Worm (Caenorhabditis elegans): Measurements from ENCODE around the gene tag-124.

Gene tag-124

ce11 chrII:9614728-9615127, 23.6 kb downstream of the tag-124 start, which contains the start of gene hlh-6:
TSS of gene hlh-6 (minus strand) at chrII:9614828.
- TF ChIP-seq ceh-16 (tag; optimal IDR thresholded peaks at IDR 0.05) = no peak
- TF ChIP-seq nhr-12 (tag; optimal IDR thresholded peaks at IDR 0.05) = no peak
- TF ChIP-seq nhr-25 (tag; optimal IDR thresholded peaks at IDR 0.05) = no peak
- TF ChIP-seq nfya-1 (tag; optimal IDR thresholded peaks at IDR 0.05; ENCODE audit: insufficient read depth) = no peak

DNA sequence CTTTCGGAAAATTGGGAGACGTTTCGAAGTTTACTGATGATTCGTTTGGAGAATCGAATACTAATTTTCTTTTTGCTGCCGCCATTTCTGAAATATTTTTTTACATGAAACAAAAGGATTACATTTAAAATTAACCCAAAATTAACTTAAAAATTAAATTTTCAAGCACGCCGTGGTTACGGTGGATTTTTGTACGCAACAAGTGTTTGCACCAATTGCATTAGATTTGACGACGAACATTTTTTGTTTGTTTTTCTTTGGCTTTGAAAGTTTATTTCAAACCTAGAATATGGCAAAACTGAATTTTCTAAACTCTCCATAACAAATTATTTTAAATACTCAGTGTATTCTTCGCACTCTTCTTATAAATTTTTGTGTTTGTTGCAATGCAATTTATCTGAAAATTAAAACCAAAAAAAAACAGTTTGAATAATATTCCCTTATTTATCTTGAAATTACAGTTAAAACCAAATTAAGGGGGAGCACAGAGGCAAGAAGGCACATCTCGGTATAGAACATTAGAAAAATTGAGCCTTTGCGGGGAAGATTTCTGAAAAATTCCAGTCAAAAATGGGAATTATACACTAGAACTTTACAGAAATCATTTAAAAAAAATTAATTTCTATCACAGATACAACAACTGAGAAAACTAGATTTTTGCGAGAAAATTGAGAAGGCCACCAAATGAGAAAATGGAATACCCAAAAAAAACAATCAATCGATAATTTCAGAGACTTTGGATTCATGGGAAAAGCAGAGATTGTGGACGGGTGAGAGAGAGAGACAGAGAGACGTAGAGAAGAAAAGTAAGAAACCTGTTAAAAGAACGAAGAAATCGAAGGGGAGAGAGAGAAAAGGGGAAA, 26.2 kb downstream of the tag-124 start, which contains the start of gene hal-3:
Gene hal-3 (minus strand): TSS at position 87 of the 863 bp plus-strand sequence.
- TF ChIP-seq ZK546.5 (tag; optimal IDR thresholded peaks at IDR 0.05) (no peak), skn-1 (tag; optimal IDR thresholded peaks at IDR 0.05) (no peak), daf-12 (tag; optimal IDR thresholded peaks at IDR 0.05) (peak; percentile 14), fkh-10 (GFP tag; optimal IDR thresholded peaks at IDR 0.05) (no peak), nfya-1 (tag; optimal IDR thresholded peaks at IDR 0.05; ENCODE audit: insufficient read depth) (peak; percentile 34), pha-4 (tag; optimal IDR thresholded peaks at IDR 0.05) (no peak), R02D3.7 (tag; optimal IDR thresholded peaks at IDR 0.05) (no peak), ama-1 (optimal IDR thresholded peaks at IDR 0.05) (peak; percentile 41), jun-1 (tag; optimal IDR thresholded peaks at IDR 0.05) (peak; percentile 35), nhr-43 (tag; optimal IDR thresholded peaks at IDR 0.05; ENCODE audit: poor library complexity, severe bottlenecking) (no peak), ztf-4 (tag; optimal IDR thresholded peaks at IDR 0.05) (no peak), aly-2 (tag; optimal IDR thresholded peaks at IDR 0.05) (no peak), nhr-25 (tag; optimal IDR thresholded peaks at IDR 0.05) (no peak), nhr-11 (tag; optimal IDR thresholded peaks at IDR 0.05) (no peak), ztf-11 (tag; optimal IDR thresholded peaks at IDR 0.05) (no peak), fkh-2 (tag; optimal IDR thresholded peaks at IDR 0.05) (no peak), nhr-67 (tag; optimal IDR thresholded peaks at IDR 0.05) (no peak), fos-1 (tag; optimal IDR thresholded peaks at IDR 0.05) (no peak), mml-1 (tag; optimal IDR thresholded peaks at IDR 0.05) (no peak), ceh-28 (tag; optimal IDR thresholded peaks at IDR 0.05) (peak; percentile 74)

DNA sequence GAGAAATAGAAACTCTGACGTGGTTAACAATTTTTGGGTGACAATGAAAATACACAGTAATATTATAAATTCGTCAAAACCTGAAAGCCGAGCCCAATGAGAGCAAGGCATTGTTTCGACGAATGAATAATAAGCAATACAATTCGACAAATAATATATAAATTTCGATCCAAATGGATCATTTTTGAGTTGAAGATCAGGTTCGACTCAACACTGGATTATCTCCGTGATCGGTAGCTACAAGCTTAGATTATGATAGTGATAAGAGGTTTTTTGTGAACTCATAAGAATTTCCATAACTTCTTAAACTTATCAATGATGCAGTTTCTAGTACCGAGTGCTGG, 26.8 kb downstream of the tag-124 start:
- no peak for TF ChIP-seq fkh-10 (GFP tag; optimal IDR thresholded peaks at IDR 0.05)
- TF ChIP-seq eor-1 (tag; optimal IDR thresholded peaks at IDR 0.05) = no peak
- peak; percentile 11 for TF ChIP-seq R02D3.7 (tag; optimal IDR thresholded peaks at IDR 0.05)
- TF ChIP-seq nhr-43 (tag; optimal IDR thresholded peaks at IDR 0.05; ENCODE audit: poor library complexity, severe bottlenecking) = peak; percentile 69
- TF ChIP-seq elt-2 (tag; optimal IDR thresholded peaks at IDR 0.05) = peak; percentile 10

- TF ChIP-seq elt-1 (tag; optimal IDR thresholded peaks at IDR 0.05) = no peak
- TF ChIP-seq nhr-43 (tag; optimal IDR thresholded peaks at IDR 0.05; ENCODE audit: poor library complexity, severe bottlenecking) = peak; percentile 38
- TF ChIP-seq ceh-16 (tag; optimal IDR thresholded peaks at IDR 0.05) = no peak
- peak; percentile 52 for TF ChIP-seq pha-4 (tag; optimal IDR thresholded peaks at IDR 0.05)
- no peak for TF ChIP-seq ceh-28 (tag; optimal IDR thresholded peaks at IDR 0.05)
- peak; percentile 42 for TF ChIP-seq ama-1 (optimal IDR thresholded peaks at IDR 0.05)
Measured at ce11 chrII:9618759-9619158, 27.7 kb downstream of the tag-124 start.

- TF ChIP-seq nhr-77 (tag; optimal IDR thresholded peaks at IDR 0.05) (peak; percentile 20), egl-27 (tag; optimal IDR thresholded peaks at IDR 0.05) (no peak), ceh-82 (tag; optimal IDR thresholded peaks at IDR 0.05) (peak; percentile 40), lsy-12 (tag; optimal IDR thresholded peaks at IDR 0.05) (peak; percentile 4), nhr-23 (tag; optimal IDR thresholded peaks at IDR 0.05) (peak; percentile 70), lin-39 (tag; optimal IDR thresholded peaks at IDR 0.05) (peak; percentile 48), zag-1 (tag; optimal IDR thresholded peaks at IDR 0.05) (no peak), nhr-43 (tag; optimal IDR thresholded peaks at IDR 0.05; ENCODE audit: poor library complexity, severe bottlenecking) (no peak), pha-4 (tag; optimal IDR thresholded peaks at IDR 0.05) (peak; percentile 47), hmg-11 (tag; optimal IDR thresholded peaks at IDR 0.05) (no peak), elt-1 (tag; optimal IDR thresholded peaks at IDR 0.05) (peak; percentile 89), sea-2 (GFP tag; optimal IDR thresholded peaks at IDR 0.05) (no peak), nhr-28 (tag; optimal IDR thresholded peaks at IDR 0.05) (no peak), ztf-4 (tag; optimal IDR thresholded peaks at IDR 0.05) (no peak), ceh-28 (tag; optimal IDR thresholded peaks at IDR 0.05) (peak; percentile 74), egl-5 (tag; optimal IDR thresholded peaks at IDR 0.05) (no peak), snpc-4 (tag; optimal IDR thresholded peaks at IDR 0.05) (no peak), elt-3 (tag; optimal IDR thresholded peaks at IDR 0.05) (peak in 2 of 3 experiments; percentile 34 to 92), nhr-76 (tag; optimal IDR thresholded peaks at IDR 0.05) (no peak), nhr-25 (tag; optimal IDR thresholded peaks at IDR 0.05) (peak; percentile 76), elt-2 (tag; optimal IDR thresholded peaks at IDR 0.05) (peak; percentile 75), nhr-67 (tag; optimal IDR thresholded peaks at IDR 0.05) (no peak), nfya-1 (tag; optimal IDR thresholded peaks at IDR 0.05; ENCODE audit: insufficient read depth) (peak; percentile 40), mdl-1 (tag; optimal IDR thresholded peaks at IDR 0.05) (peak; percentile 18), eor-1 (tag; optimal IDR thresholded peaks at IDR 0.05) (no peak), daf-12 (tag; optimal IDR thresholded peaks at IDR 0.05) (no peak), ztf-11 (tag; optimal IDR thresholded peaks at IDR 0.05) (no peak), ceh-16 (tag; optimal IDR thresholded peaks at IDR 0.05) (no peak), skn-1 (tag; optimal IDR thresholded peaks at IDR 0.05) (no peak), ama-1 (optimal IDR thresholded peaks at IDR 0.05) (peak; percentile 92), nhr-11 (tag; optimal IDR thresholded peaks at IDR 0.05) (no peak), fkh-2 (tag; optimal IDR thresholded peaks at IDR 0.05) (no peak)
Measured at ce11 chrII:9619402-9619862, 28.3 kb downstream of the tag-124 start.
